Worm (Caenorhabditis elegans) whole organism, mixed stage, embryonic: ENCODE measurements around the gene M88.4.

Experiments used
- ceh-83 ChIP-seq: fragments of 200-800 bp; sonication (Bioruptor generic); optimal IDR thresholded peaks from 2 replicates; lab custom pipeline; 2018; ENCODE audit warnings: mild to moderate bottlenecking, missing genetic modification characterization, missing compliant biosample characterization
- elt-3 ChIP-seq: fragments of 150-350 bp; optimal IDR thresholded peaks from 2 replicates; lab custom pipeline; 2014; ENCODE audit warnings: missing biosample characterization, missing genetic modification characterization

DNA sequence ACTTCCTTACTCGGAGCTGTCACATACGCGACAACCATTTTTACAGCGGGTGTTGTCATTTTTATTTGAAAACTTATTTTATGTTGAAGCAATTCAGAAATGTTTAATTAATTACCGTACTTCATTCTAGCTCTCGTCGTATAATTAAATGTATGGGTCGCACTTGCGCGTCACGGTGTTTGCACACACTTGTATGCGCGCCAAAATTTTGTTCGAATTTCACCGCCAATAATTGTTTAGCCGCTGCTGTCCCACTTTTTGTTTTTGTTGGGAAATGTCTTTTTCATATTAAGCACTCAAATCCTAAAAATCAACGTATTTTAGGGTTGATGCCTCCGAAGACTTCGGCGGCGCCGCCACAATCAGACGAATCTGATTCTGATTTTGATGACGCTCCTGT lies 38.3 kb downstream of the M88.4 start, which contains the start of the genes F35G12.7 and smc-4:
- TF ChIP-seq ceh-83 (GFP tag; lab: Kevin White, UChicago), result no peak
- TF ChIP-seq elt-3 (tag; lab: Kevin White, UChicago), result no peak
